Fruit fly (Drosophila melanogaster): ENCODE results near the gene spo.

Gene spo

dm6 chr3L:5563309-5564182, 28.8 kb downstream of the spo start, which contains the start of the genes ScsbetaG and Sras:
TSS of gene ScsbetaG (minus strand) at chr3L:5563691.
TSS of gene Sras (plus strand) at chr3L:5563774.
- TF ChIP-seq CTCF (optimal IDR thresholded peaks at IDR 0.05): peak; percentile 30 to 34
- no peak for TF ChIP-seq CG8478 (optimal IDR thresholded peaks at IDR 0.05)

dm6 chr3L:5562584-5562983, 29.8 kb downstream of the spo start:
- no peak for TF ChIP-seq CG8478 (optimal IDR thresholded peaks at IDR 0.05)
- TF ChIP-seq CTCF (optimal IDR thresholded peaks at IDR 0.05): no peak

- no peak for TF ChIP-seq CG8478 (optimal IDR thresholded peaks at IDR 0.05)
These were observed 31.0 kb downstream of the spo start, which contains the start of gene sinu for dm6 chr3L:5561341-5561740. TSS of gene sinu (minus strand) at chr3L:5561598.

- no peak for TF ChIP-seq CTCF (optimal IDR thresholded peaks at IDR 0.05)
- TF ChIP-seq CG8478 (optimal IDR thresholded peaks at IDR 0.05): no peak
These were observed 36.2 kb downstream of the spo start for dm6 chr3L:5556195-5556594.

- TF ChIP-seq CG8478 (optimal IDR thresholded peaks at IDR 0.05) (no peak), CTCF (optimal IDR thresholded peaks at IDR 0.05) (no peak)
These were observed 38.0 kb downstream of the spo start for dm6 chr3L:5554377-5554776.

dm6 chr3L:5553717-5554116, 38.7 kb downstream of the spo start:
- TF ChIP-seq CTCF (optimal IDR thresholded peaks at IDR 0.05) (no peak), CG8478 (optimal IDR thresholded peaks at IDR 0.05) (no peak)

dm6 chr3L:5551087-5551486, 41.3 kb downstream of the spo start, which contains the start of gene frm:
TSS of gene frm (minus strand) at chr3L:5551159.
- TF ChIP-seq CG8478 (optimal IDR thresholded peaks at IDR 0.05) (no peak), CTCF (optimal IDR thresholded peaks at IDR 0.05) (no peak)

dm6 chr3L:5548524-5549084, 43.8 kb downstream of the spo start:
- TF ChIP-seq CTCF (optimal IDR thresholded peaks at IDR 0.05): no peak
- no peak for TF ChIP-seq CG8478 (optimal IDR thresholded peaks at IDR 0.05)

dm6 chr3L:5542772-5543371, 49.5 kb downstream of the spo start:
- no peak for TF ChIP-seq CG8478 (optimal IDR thresholded peaks at IDR 0.05)

- no peak for TF ChIP-seq CTCF (optimal IDR thresholded peaks at IDR 0.05)
- TF ChIP-seq CG8478 (optimal IDR thresholded peaks at IDR 0.05): no peak
These were observed 51.6 kb downstream of the spo start for dm6 chr3L:5540637-5541241.
